Worm (Caenorhabditis elegans): Measurements from ENCODE around the gene agxt-1.

agxt-1 gene

DNA sequence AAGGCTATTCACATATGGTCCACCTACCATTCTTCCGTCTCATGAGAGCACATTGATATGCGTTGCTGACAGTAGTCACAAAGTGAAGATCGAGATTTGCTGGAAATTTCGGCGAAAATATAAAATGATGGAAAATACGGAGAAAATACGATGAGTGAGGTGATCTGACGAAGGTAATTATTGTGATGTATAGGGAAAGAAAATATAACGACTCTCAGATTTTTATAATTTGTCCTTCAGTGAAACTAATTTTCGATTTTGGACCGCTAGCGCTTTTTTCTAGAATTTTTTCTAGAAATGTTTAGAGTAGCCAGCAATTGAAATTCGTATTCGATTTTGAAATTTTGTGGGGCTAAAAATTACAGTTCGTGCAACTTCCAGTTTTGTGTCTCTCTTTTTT, 16.2 kb upstream of the agxt-1 start, which contains the start of gene F46C5.2:
TSS of gene F46C5.2 (minus strand) at position 101 of the 400 bp plus-strand sequence.
- TF ChIP-seq ets-4 (GFP tag; optimal IDR thresholded peaks at IDR 0.05) (no peak), sdz-38 (tag; optimal IDR thresholded peaks at IDR 0.05) (no peak), zfh-2 (GFP tag; conservative IDR thresholded peaks at IDR 0.05) (no peak), hmg-1.2 (GFP tag; IDR thresholded peaks at IDR 0.05) (no peak), snpc-1.1 (tag; optimal IDR thresholded peaks at IDR 0.05; ENCODE audit: insufficient read depth) (no peak), atf-7 (tag; optimal IDR thresholded peaks at IDR 0.05) (no peak), tbx-9 (tag; optimal IDR thresholded peaks at IDR 0.05; ENCODE audit: borderline replicate concordance) (no peak), mel-28 (tag; optimal IDR thresholded peaks at IDR 0.05; ENCODE audit: borderline replicate concordance) (no peak), F10E7.11 (tag; optimal IDR thresholded peaks at IDR 0.05) (no peak), rec-8 (tag; optimal IDR thresholded peaks at IDR 0.05) (no peak), T26A5.8 (tag; optimal IDR thresholded peaks at IDR 0.05) (no peak), hsf-1 (GFP tag; IDR thresholded peaks at IDR 0.05) (no peak)

DNA sequence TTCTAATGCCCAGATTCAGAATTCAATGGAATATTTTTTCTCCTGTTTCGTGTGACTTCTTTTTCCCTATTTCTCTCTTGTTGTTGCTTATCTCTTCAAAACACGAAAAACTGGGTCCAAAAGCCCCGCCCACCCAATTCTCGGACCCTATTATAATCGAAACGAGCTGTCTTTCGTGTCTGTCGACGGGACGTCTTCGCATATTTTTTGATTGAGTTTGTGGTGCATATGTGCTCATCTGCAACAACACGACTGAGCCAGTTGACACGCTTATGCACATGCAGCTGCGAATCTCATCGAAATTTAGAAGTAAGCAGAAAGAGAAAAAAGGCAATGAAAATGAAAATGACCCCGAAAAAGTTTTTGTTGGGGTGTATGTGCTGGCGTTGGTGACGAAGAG, 14.5 kb upstream of the agxt-1 start:
- TF ChIP-seq madf-8 (GFP tag; conservative IDR thresholded peaks at IDR 0.05): no peak
- no peak for TF ChIP-seq lin-35 (GFP tag; optimal IDR thresholded peaks at IDR 0.05)
- TF ChIP-seq F49E8.2 (tag; optimal IDR thresholded peaks at IDR 0.05; ENCODE audit: insufficient read depth): no peak
- TF ChIP-seq attf-5 (GFP tag; optimal IDR thresholded peaks at IDR 0.05): no peak
- no peak for TF ChIP-seq ekl-4 (GFP tag; IDR thresholded peaks at IDR 0.05)
- no peak for TF ChIP-seq ceh-58 (GFP tag; IDR thresholded peaks at IDR 0.05)
- TF ChIP-seq mcd-1 (GFP tag; IDR thresholded peaks at IDR 0.05): no peak
- no peak for TF ChIP-seq ceh-91 (GFP tag; IDR thresholded peaks at IDR 0.05)
- no peak for TF ChIP-seq ztf-25 (GFP tag; IDR thresholded peaks at IDR 0.05)
- TF ChIP-seq sptf-2 (GFP tag; optimal IDR thresholded peaks at IDR 0.05): no peak
- TF ChIP-seq F55B11.4 (tag; optimal IDR thresholded peaks at IDR 0.05; ENCODE audit: borderline replicate concordance, insufficient read depth): no peak
- no peak for TF ChIP-seq sea-2 (GFP tag; IDR thresholded peaks at IDR 0.05)
- TF ChIP-seq Y56A3A.18 (GFP tag; IDR thresholded peaks at IDR 0.05): no peak
- no peak for TF ChIP-seq hsf-1 (GFP tag; IDR thresholded peaks at IDR 0.05)
- TF ChIP-seq mxl-1 (tag; optimal IDR thresholded peaks at IDR 0.05): no peak

DNA sequence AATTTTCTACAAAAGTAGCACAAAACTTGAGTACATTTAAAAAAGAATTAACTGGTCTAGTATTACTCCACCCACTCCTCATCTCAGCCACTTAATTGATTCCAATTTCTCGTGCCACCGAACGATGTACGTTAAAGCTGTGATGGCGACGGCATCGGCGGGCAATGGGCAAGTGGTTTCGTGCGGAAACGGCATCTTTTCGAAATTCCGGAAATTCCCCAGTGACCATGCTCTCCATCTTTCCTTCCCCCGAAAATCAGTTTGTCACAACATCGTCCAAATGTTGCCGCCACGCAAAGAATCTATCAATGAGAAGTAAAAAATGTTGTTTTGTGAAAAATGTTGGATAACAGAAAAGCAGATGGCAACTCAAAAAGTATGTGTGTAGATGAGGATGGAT, 12.5 kb upstream of the agxt-1 start:
- no peak for TF ChIP-seq aptf-3 (GFP tag; IDR thresholded peaks at IDR 0.05)
- no peak for TF ChIP-seq hlh-26 (GFP tag; conservative IDR thresholded peaks at IDR 0.05)
- TF ChIP-seq nfya-2 (GFP tag; IDR thresholded peaks at IDR 0.05): no peak
- no peak for TF ChIP-seq ztf-18 (tag; optimal IDR thresholded peaks at IDR 0.05)
- no peak for TF ChIP-seq ekl-4 (GFP tag; IDR thresholded peaks at IDR 0.05)
- no peak for TF ChIP-seq lag-1 (GFP tag; IDR thresholded peaks at IDR 0.05)
- no peak for TF ChIP-seq ztf-3 (GFP tag; optimal IDR thresholded peaks at IDR 0.05)
- TF ChIP-seq ceh-100 (GFP tag; IDR thresholded peaks at IDR 0.05): no peak
- TF ChIP-seq hlh-12 (tag; optimal IDR thresholded peaks at IDR 0.05): no peak
- no peak for TF ChIP-seq ceh-79 (tag; optimal IDR thresholded peaks at IDR 0.05)
- TF ChIP-seq lin-35 (GFP tag; optimal IDR thresholded peaks at IDR 0.05): no peak
- no peak for TF ChIP-seq lin-26 (GFP tag; IDR thresholded peaks at IDR 0.05)

ce11 chrII:8835857-8836256, 9.5 kb upstream of the agxt-1 start, which contains the start of gene F46C5.4:
Gene F46C5.4, plus strand, starts transcription at chrII:8836078.
- TF ChIP-seq aptf-3 (GFP tag; IDR thresholded peaks at IDR 0.05): no peak
- no peak for TF ChIP-seq attf-3 (GFP tag; conservative IDR thresholded peaks at IDR 0.05)
- TF ChIP-seq B0336.3 (GFP tag; IDR thresholded peaks at IDR 0.05): no peak
- no peak for TF ChIP-seq dpl-1 (GFP tag; optimal IDR thresholded peaks at IDR 0.05)
- no peak for TF ChIP-seq ztf-28 (GFP tag; IDR thresholded peaks at IDR 0.05)
- TF ChIP-seq Y95B8A.8 (GFP tag; IDR thresholded peaks at IDR 0.05): no peak

Data from whole organism, young adult.